Worm (Caenorhabditis elegans): ENCODE data around the gene ZC449.8.
A peak's percentile ranks its signal among the peaks of the same experiment; 100 is the strongest.

ZC449.8 gene

ce11 chrX:4986354-4986753 lies 29.5 kb upstream of the ZC449.8 start:
- peak; percentile 68 for TF ChIP-seq set-16 (GFP tag; IDR thresholded peaks at IDR 0.05)
- TF ChIP-seq nhr-237 (tag; optimal IDR thresholded peaks at IDR 0.05), result no peak
- TF ChIP-seq Y105C5A.15 (GFP tag; IDR thresholded peaks at IDR 0.05), result no peak
- TF ChIP-seq ceh-28 (tag; optimal IDR thresholded peaks at IDR 0.05), result no peak
- 0 out of 2 replicates have a peak, but pooled peaks have one; percentile 38 for TF ChIP-seq egl-43 (GFP tag; IDR thresholded peaks at IDR 0.05)

ce11 chrX:4987617-4988016 lies 28.3 kb upstream of the ZC449.8 start:
- TF ChIP-seq unc-39 (tag; optimal IDR thresholded peaks at IDR 0.05) (no peak), set-16 (GFP tag; IDR thresholded peaks at IDR 0.05) (peak; percentile 64)

- TF ChIP-seq egl-43 (GFP tag; IDR thresholded peaks at IDR 0.05) (peak; percentile 66; the same call in 1 of the 2 replicates), php-3 (GFP tag; IDR thresholded peaks at IDR 0.05) (0 out of 2 replicates have a peak, but pooled peaks have one; percentile 11), Y105C5A.15 (GFP tag; IDR thresholded peaks at IDR 0.05) (no peak), set-16 (GFP tag; IDR thresholded peaks at IDR 0.05) (peak; percentile 70)
These were observed 23.4 kb upstream of the ZC449.8 start for ce11 chrX:4992523-4992922.

- TF ChIP-seq ctbp-1 (GFP tag; IDR thresholded peaks at IDR 0.05) (no peak), unc-62 (GFP tag; optimal IDR thresholded peaks at IDR 0.05 in 1 of 2) (no peak), unc-62 (tag; optimal IDR thresholded peaks at IDR 0.05) (no peak), lin-38 (GFP tag; IDR thresholded peaks at IDR 0.05) (peak; percentile 90), aly-2 (tag; optimal IDR thresholded peaks at IDR 0.05) (no peak), hmg-1.1 (GFP tag; IDR thresholded peaks at IDR 0.05) (peak; percentile 65), mes-2 (tag; optimal IDR thresholded peaks at IDR 0.05; ENCODE audit: poor library complexity, severe bottlenecking) (no peak), nhr-28 (tag; optimal IDR thresholded peaks at IDR 0.05) (peak; percentile 58), ztf-11 (tag; optimal IDR thresholded peaks at IDR 0.05) (no peak), ceh-28 (tag; optimal IDR thresholded peaks at IDR 0.05) (no peak), lin-1 (GFP tag; IDR thresholded peaks at IDR 0.05) (no peak), pqm-1 (tag; optimal IDR thresholded peaks at IDR 0.05) (peak; percentile 3), lsy-2 (tag; optimal IDR thresholded peaks at IDR 0.05) (no peak), dve-1 (tag; optimal IDR thresholded peaks at IDR 0.05; ENCODE audit: insufficient read depth) (peak; percentile 53), F49E8.2 (tag; optimal IDR thresholded peaks at IDR 0.05; ENCODE audit: borderline replicate concordance) (no peak), zfp-2 (tag; optimal IDR thresholded peaks at IDR 0.05) (no peak), hif-1 (tag; optimal IDR thresholded peaks at IDR 0.05) (peak in 1 of 2 experiments; percentile 27), nhr-11 (tag; optimal IDR thresholded peaks at IDR 0.05) (peak; percentile 20), egl-43 (GFP tag; IDR thresholded peaks at IDR 0.05) (no peak), Y105C5A.15 (GFP tag; IDR thresholded peaks at IDR 0.05) (no peak), dpl-1 (GFP tag; optimal IDR thresholded peaks at IDR 0.05) (peak; percentile 14), fos-1 (tag; optimal IDR thresholded peaks at IDR 0.05) (no peak), nhr-77 (tag; optimal IDR thresholded peaks at IDR 0.05) (peak; percentile 58), rbr-2 (tag; optimal IDR thresholded peaks at IDR 0.05) (no peak), mdl-1 (tag; optimal IDR thresholded peaks at IDR 0.05) (peak in 1 of 2 experiments; percentile 33), tag-97 (GFP tag; IDR thresholded peaks at IDR 0.05) (no peak), ceh-32 (tag; optimal IDR thresholded peaks at IDR 0.05; ENCODE audit: poor library complexity) (no peak), sdz-12 (GFP tag; optimal IDR thresholded peaks at IDR 0.05) (no peak), nhr-76 (tag; optimal IDR thresholded peaks at IDR 0.05) (no peak), nhr-6 (tag; optimal IDR thresholded peaks at IDR 0.05) (no peak), mep-1 (tag; optimal IDR thresholded peaks at IDR 0.05) (peak; percentile 71), skn-1 (tag; optimal IDR thresholded peaks at IDR 0.05) (no peak), lin-13 (GFP tag; optimal IDR thresholded peaks at IDR 0.05) (peak; percentile 46), nhr-25 (tag; optimal IDR thresholded peaks at IDR 0.05; ENCODE audit: borderline replicate concordance, insufficient read depth) (no peak), hlh-30 (tag; optimal IDR thresholded peaks at IDR 0.05; ENCODE audit: insufficient read depth) (peak; percentile 13), daf-16 (GFP tag; optimal IDR thresholded peaks at IDR 0.05) (no peak), daf-16 (tag; optimal IDR thresholded peaks at IDR 0.05) (peak; percentile 25), unc-130 (GFP tag; optimal IDR thresholded peaks at IDR 0.05) (no peak), aha-1 (tag) (no peak), D1046.2 (GFP tag; IDR thresholded peaks at IDR 0.05) (no peak), ZK546.5 (tag; optimal IDR thresholded peaks at IDR 0.05) (no peak), set-16 (GFP tag; IDR thresholded peaks at IDR 0.05) (no peak)
These were observed 18.3 kb upstream of the ZC449.8 start, which contains the start of gene ZC8.6 for ce11 chrX:4997548-4998087. ZC8.6 (minus strand) TSS chrX:4997598.
